1 fruit fly cellular context compared by ENCODE assay signal in genomic region chr2L:6773645-6774044, dm6.
TF ChIP-seq lines count a peak whose summit lies in the region.

Gene CG17378, plus strand, starts transcription at chr2L:6774041.

TF ChIP-seq in whole organism, embryonic, 481 proteins besides CTCF, POLR2A, EP300 and RAD21 (continued from another document):
- TF ChIP-seq da (GFP tag; optimal IDR thresholded peaks at IDR 0.05; lab: Kevin White, UChicago) (no peak), toy (GFP tag; IDR thresholded peaks at IDR 0.05; lab: Robert Waterston, UW) (no peak), ERR (GFP tag; optimal IDR thresholded peaks at IDR 0.05; lab: Kevin White, UChicago) (no peak), CG6813 (GFP tag; optimal IDR thresholded peaks at IDR 0.05; lab: Kevin White, UChicago) (no peak), CG31365 (tag; optimal IDR thresholded peaks at IDR 0.05; lab: Kevin White, UChicago) (no peak), CG4707 (GFP tag; optimal IDR thresholded peaks at IDR 0.05; lab: Kevin White, UChicago) (no peak), eyg (GFP tag; optimal IDR thresholded peaks at IDR 0.05; lab: Kevin White, UChicago) (no peak), Rfx (GFP tag; IDR thresholded peaks at IDR 0.05; lab: Robert Waterston, UW) (peak; percentile 22; the same call in 1 of the 2 replicates), CG30431 (GFP tag; optimal IDR thresholded peaks at IDR 0.05; lab: Kevin White, UChicago) (no peak), CG10274 (GFP tag; optimal IDR thresholded peaks at IDR 0.05; lab: Kevin White, UChicago) (no peak), CG1832 (GFP tag; optimal IDR thresholded peaks at IDR 0.05; lab: Kevin White, UChicago) (no peak), pan (optimal IDR thresholded peaks at IDR 0.05; lab: Kevin White, UChicago) (no peak), pan (GFP tag; optimal IDR thresholded peaks at IDR 0.05 in 1 of 2, IDR thresholded peaks at IDR 0.05 in 1 of 2) (no peak), insv (GFP tag; optimal IDR thresholded peaks at IDR 0.05; lab: Kevin White, UChicago) (no peak), so (GFP tag; IDR thresholded peaks at IDR 0.05; lab: Robert Waterston, UW) (no peak), CG9817 (tag; optimal IDR thresholded peaks at IDR 0.05; lab: Kevin White, UChicago) (no peak), CG2129 (GFP tag; IDR thresholded peaks at IDR 0.05; lab: Robert Waterston, UW; ENCODE audit: partially characterized antibody) (no peak), CG10366 (GFP tag; IDR thresholded peaks at IDR 0.05; lab: Robert Waterston, UW) (no peak), trem (tag; optimal IDR thresholded peaks at IDR 0.05; lab: Kevin White, UChicago) (no peak), Ets97D (GFP tag; optimal IDR thresholded peaks at IDR 0.05; lab: Kevin White, UChicago) (no peak), Myb (GFP tag; optimal IDR thresholded peaks at IDR 0.05; lab: Kevin White, UChicago) (no peak), Dref (GFP tag; IDR thresholded peaks at IDR 0.05; lab: Robert Waterston, UW) (0 out of 2 replicates have a peak, but pooled peaks have one; percentile 30), Hmr (GFP tag; optimal IDR thresholded peaks at IDR 0.05; lab: Kevin White, UChicago) (no peak), CG32767 (GFP tag; IDR thresholded peaks at IDR 0.05; lab: Robert Waterston, UW) (0 out of 2 replicates have a peak, but pooled peaks have one; percentile 7), Dll (GFP tag; IDR thresholded peaks at IDR 0.05; lab: Robert Waterston, UW; ENCODE audit: partially characterized antibody) (0 out of 4 replicates have a peak, but pooled peaks have one; percentile 11), ato (GFP tag; IDR thresholded peaks at IDR 0.05; lab: Robert Waterston, UW; ENCODE audit: partially characterized antibody) (no peak), bigmax (GFP tag; optimal IDR thresholded peaks at IDR 0.05; lab: Kevin White, UChicago) (no peak), CG12659 (GFP tag; optimal IDR thresholded peaks at IDR 0.05; lab: Kevin White, UChicago) (no peak), Dip3 (GFP tag; optimal IDR thresholded peaks at IDR 0.05; lab: Kevin White, UChicago) (no peak), B-H2 (GFP tag; optimal IDR thresholded peaks at IDR 0.05; lab: Kevin White, UChicago) (no peak), CG15601 (tag; optimal IDR thresholded peaks at IDR 0.05; lab: Kevin White, UChicago) (no peak), inv (GFP tag; IDR thresholded peaks at IDR 0.05; lab: Robert Waterston, UW; ENCODE audit: partially characterized antibody) (no peak), CG2712 (tag; optimal IDR thresholded peaks at IDR 0.05; lab: Kevin White, UChicago) (no peak), esg (GFP tag; conservative IDR thresholded peaks at IDR 0.05; lab: Robert Waterston, UW) (no peak), crp (GFP tag; optimal IDR thresholded peaks at IDR 0.05; lab: Kevin White, UChicago) (peak in 1 of 2 experiments; percentile 76), NC2β (GFP tag; optimal IDR thresholded peaks at IDR 0.05; lab: Kevin White, UChicago) (no peak), CG12769 (tag; optimal IDR thresholded peaks at IDR 0.05; lab: Kevin White, UChicago) (peak; percentile 60), CG1602 (GFP tag; optimal IDR thresholded peaks at IDR 0.05; lab: Kevin White, UChicago) (no peak), Dbx (GFP tag; IDR thresholded peaks at IDR 0.05; lab: Robert Waterston, UW) (no peak), Mrtf (GFP tag; IDR thresholded peaks at IDR 0.05; lab: Robert Waterston, UW) (no peak), CG18764 (GFP tag; optimal IDR thresholded peaks at IDR 0.05; lab: Kevin White, UChicago) (no peak), CG18476 (GFP tag; optimal IDR thresholded peaks at IDR 0.05; lab: Kevin White, UChicago) (no peak), Nf-YA (GFP tag; IDR thresholded peaks at IDR 0.05; lab: Robert Waterston, UW) (no peak), Deaf1 (tag; optimal IDR thresholded peaks at IDR 0.05; lab: Kevin White, UChicago) (peak; percentile 75), slou (GFP tag; optimal IDR thresholded peaks at IDR 0.05; lab: Kevin White, UChicago) (no peak), CG14860 (GFP tag; IDR thresholded peaks at IDR 0.05; lab: Robert Waterston, UW; ENCODE audit: partially characterized antibody) (no peak), Lim3 (GFP tag; IDR thresholded peaks at IDR 0.05; lab: Robert Waterston, UW) (no peak), onecut (GFP tag; IDR thresholded peaks at IDR 0.05; lab: Robert Waterston, UW) (peak; percentile 83), Lpt (GFP tag; optimal IDR thresholded peaks at IDR 0.05; lab: Kevin White, UChicago) (no peak), twi (tag; optimal IDR thresholded peaks at IDR 0.05; lab: Kevin White, UChicago) (no peak), CG12299 (tag; optimal IDR thresholded peaks at IDR 0.05; lab: Kevin White, UChicago) (no peak), CG10209 (GFP tag; optimal IDR thresholded peaks at IDR 0.05; lab: Kevin White, UChicago) (no peak), Gug (GFP tag; IDR thresholded peaks at IDR 0.05; lab: Robert Waterston, UW) (no peak), CG3847 (GFP tag; IDR thresholded peaks at IDR 0.05; lab: Robert Waterston, UW) (no peak), CG13624 (GFP tag; optimal IDR thresholded peaks at IDR 0.05; lab: Kevin White, UChicago) (no peak), CG8089 (GFP tag; optimal IDR thresholded peaks at IDR 0.05; lab: Kevin White, UChicago) (no peak), CG9932 (GFP tag; IDR thresholded peaks at IDR 0.05; lab: Robert Waterston, UW) (no peak), dmrt11E (tag; optimal IDR thresholded peaks at IDR 0.05; lab: Kevin White, UChicago) (no peak), tx (GFP tag; optimal IDR thresholded peaks at IDR 0.05; lab: Kevin White, UChicago) (no peak), D19B (GFP tag; optimal IDR thresholded peaks at IDR 0.05; lab: Kevin White, UChicago) (no peak), Usf (GFP tag; optimal IDR thresholded peaks at IDR 0.05; lab: Kevin White, UChicago) (no peak), chinmo (GFP tag; IDR thresholded peaks at IDR 0.05; lab: Robert Waterston, UW; ENCODE audit: partially characterized antibody) (no peak), E2f1 (GFP tag; IDR thresholded peaks at IDR 0.05; lab: Robert Waterston, UW) (no peak), Fer1 (GFP tag; optimal IDR thresholded peaks at IDR 0.05; lab: Kevin White, UChicago) (no peak), grn (GFP tag; optimal IDR thresholded peaks at IDR 0.05; lab: Kevin White, UChicago) (no peak), p53 (GFP tag; optimal IDR thresholded peaks at IDR 0.05; lab: Kevin White, UChicago) (no peak), wek (GFP tag; optimal IDR thresholded peaks at IDR 0.05; lab: Kevin White, UChicago) (no peak), Side (GFP tag; optimal IDR thresholded peaks at IDR 0.05; lab: Kevin White, UChicago) (no peak), repo (GFP tag; optimal IDR thresholded peaks at IDR 0.05; lab: Kevin White, UChicago) (no peak), unc-4 (GFP tag; IDR thresholded peaks at IDR 0.05; lab: Robert Waterston, UW; ENCODE audit: partially characterized antibody) (peak; percentile 42; the same call in 1 of the 2 replicates), pzg (GFP tag; optimal IDR thresholded peaks at IDR 0.05; lab: Kevin White, UChicago) (peak; percentile 24), Atf-2 (GFP tag; optimal IDR thresholded peaks at IDR 0.05; lab: Kevin White, UChicago) (no peak), lov (optimal IDR thresholded peaks at IDR 0.05; lab: Kevin White, UChicago) (no peak), lov (GFP tag; IDR thresholded peaks at IDR 0.05; lab: Robert Waterston, UW) (no peak), sqz (GFP tag; optimal IDR thresholded peaks at IDR 0.05; lab: Kevin White, UChicago) (no peak), pita (GFP tag; optimal IDR thresholded peaks at IDR 0.05; lab: Kevin White, UChicago) (no peak), CG4617 (GFP tag; optimal IDR thresholded peaks at IDR 0.05; lab: Kevin White, UChicago; ENCODE audit: borderline replicate concordance) (no peak), CG1792 (GFP tag; optimal IDR thresholded peaks at IDR 0.05; lab: Kevin White, UChicago) (no peak), CG11696 (GFP tag; IDR thresholded peaks at IDR 0.05; lab: Robert Waterston, UW) (no peak), CG31224 (GFP tag; IDR thresholded peaks at IDR 0.05; lab: Robert Waterston, UW) (no peak), BEAF-32 (GFP tag; optimal IDR thresholded peaks at IDR 0.05; lab: Kevin White, UChicago) (peak; percentile 12), ATbp (GFP tag; optimal IDR thresholded peaks at IDR 0.05; lab: Kevin White, UChicago) (no peak), h (optimal IDR thresholded peaks at IDR 0.05; lab: Kevin White, UChicago) (no peak), ranshi (GFP tag; IDR thresholded peaks at IDR 0.05; lab: Robert Waterston, UW) (no peak), CG14965 (GFP tag; optimal IDR thresholded peaks at IDR 0.05; lab: Kevin White, UChicago; ENCODE audit: borderline replicate concordance) (no peak), Adf1 (GFP tag; IDR thresholded peaks at IDR 0.05; lab: Robert Waterston, UW) (no peak), pfk (GFP tag; optimal IDR thresholded peaks at IDR 0.05; lab: Kevin White, UChicago) (no peak), mirr (GFP tag; optimal IDR thresholded peaks at IDR 0.05; lab: Kevin White, UChicago) (no peak), CG6791 (GFP tag; IDR thresholded peaks at IDR 0.05; lab: Robert Waterston, UW; ENCODE audit: partially characterized antibody) (no peak), Doc3 (GFP tag; IDR thresholded peaks at IDR 0.05; lab: Robert Waterston, UW; ENCODE audit: partially characterized antibody) (no peak), CG1529 (GFP tag; optimal IDR thresholded peaks at IDR 0.05; lab: Kevin White, UChicago) (no peak), usp (GFP tag; optimal IDR thresholded peaks at IDR 0.05; lab: Kevin White, UChicago) (no peak), ftz-f1 (GFP tag; optimal IDR thresholded peaks at IDR 0.05; lab: Kevin White, UChicago) (peak; percentile 55), wdn (GFP tag; IDR thresholded peaks at IDR 0.05; lab: Robert Waterston, UW) (no peak), CG13775 (GFP tag; optimal IDR thresholded peaks at IDR 0.05; lab: Kevin White, UChicago) (no peak), Abd-B (GFP tag; optimal IDR thresholded peaks at IDR 0.05; lab: Kevin White, UChicago) (no peak), zen2 (GFP tag; IDR thresholded peaks at IDR 0.05; lab: Robert Waterston, UW; ENCODE audit: partially characterized antibody) (no peak), CG8281 (tag; optimal IDR thresholded peaks at IDR 0.05; lab: Kevin White, UChicago) (no peak), CG16813 (GFP tag; IDR thresholded peaks at IDR 0.05; lab: Robert Waterston, UW; ENCODE audit: partially characterized antibody) (no peak), Dip2 (GFP tag; IDR thresholded peaks at IDR 0.05; lab: Robert Waterston, UW) (no peak), mld (GFP tag; IDR thresholded peaks at IDR 0.05; lab: Robert Waterston, UW; ENCODE audit: partially characterized antibody) (no peak), ci (GFP tag; IDR thresholded peaks at IDR 0.05; lab: Robert Waterston, UW) (0 out of 3 replicates have a peak, but pooled peaks have one; percentile 16), Dek (tag; optimal IDR thresholded peaks at IDR 0.05; lab: Kevin White, UChicago) (no peak), CG3065 (GFP tag; optimal IDR thresholded peaks at IDR 0.05; lab: Kevin White, UChicago) (no peak), Awh (GFP tag; IDR thresholded peaks at IDR 0.05; lab: Robert Waterston, UW) (no peak), mam (GFP tag; optimal IDR thresholded peaks at IDR 0.05; lab: Kevin White, UChicago) (no peak), D (optimal IDR thresholded peaks at IDR 0.05; lab: Kevin White, UChicago) (no peak), D (GFP tag; optimal IDR thresholded peaks at IDR 0.05; lab: Kevin White, UChicago) (no peak), sna (GFP tag; IDR thresholded peaks at IDR 0.05; lab: Robert Waterston, UW; ENCODE audit: partially characterized antibody) (0 out of 2 replicates have a peak, but pooled peaks have one; percentile 28), tup (GFP tag; optimal IDR thresholded peaks at IDR 0.05; lab: Kevin White, UChicago) (no peak), fd96Cb (tag; optimal IDR thresholded peaks at IDR 0.05; lab: Kevin White, UChicago) (no peak), CG8765 (GFP tag; IDR thresholded peaks at IDR 0.05; lab: Robert Waterston, UW) (no peak), CG34422 (GFP tag; IDR thresholded peaks at IDR 0.05; lab: Robert Waterston, UW) (peak; percentile 62; the same call in 1 of the 3 replicates), Rx (GFP tag; IDR thresholded peaks at IDR 0.05; lab: Robert Waterston, UW) (no peak), CG34224 (GFP tag; IDR thresholded peaks at IDR 0.05; lab: Robert Waterston, UW; ENCODE audit: partially characterized antibody) (no peak), gem (tag; optimal IDR thresholded peaks at IDR 0.05; lab: Kevin White, UChicago) (no peak), sima (GFP tag; optimal IDR thresholded peaks at IDR 0.05; lab: Kevin White, UChicago) (no peak), CG12744 (GFP tag; optimal IDR thresholded peaks at IDR 0.05; lab: Kevin White, UChicago) (no peak), amos (GFP tag; IDR thresholded peaks at IDR 0.05; lab: Robert Waterston, UW; ENCODE audit: partially characterized antibody) (no peak; the same call in 1 of the 2 replicates)
